Worm (Caenorhabditis elegans): Measurements from ENCODE around the gene F56D6.20.

The F56D6.20 gene

DNA sequence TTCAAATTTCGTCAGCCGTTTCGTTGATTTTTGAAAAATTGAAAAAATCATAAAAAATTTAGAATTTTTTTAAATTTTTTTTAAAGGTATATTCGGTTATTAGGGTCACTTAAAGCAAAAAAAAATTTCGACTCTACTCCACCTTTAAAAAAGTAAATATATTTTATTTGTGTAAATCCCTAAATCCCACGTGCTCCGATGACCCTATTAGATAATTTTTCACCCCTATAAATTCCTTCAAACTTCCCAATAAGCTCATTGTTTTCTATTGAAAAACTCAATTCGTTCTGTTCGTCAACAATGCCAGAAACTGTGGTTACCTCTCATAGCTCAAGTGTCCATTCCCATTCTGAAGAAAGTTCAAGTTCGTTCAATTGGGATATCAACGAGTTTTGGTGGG is at the start of gene F56D6.20:
F56D6.20 (plus strand) TSS at position 301 of the 400 bp plus-strand sequence.
- no peak for TF ChIP-seq hlh-30 (tag; optimal IDR thresholded peaks at IDR 0.05; ENCODE audit: insufficient read depth)
- TF ChIP-seq duxl-1 (tag; optimal IDR thresholded peaks at IDR 0.05; ENCODE audit: poor library complexity), result no peak
- no peak for TF ChIP-seq nhr-28 (tag; optimal IDR thresholded peaks at IDR 0.05)
- TF ChIP-seq ama-1 (optimal IDR thresholded peaks at IDR 0.05), result no peak
- TF ChIP-seq pha-4 (GFP tag; IDR thresholded peaks at IDR 0.05), result no peak
- no peak for TF ChIP-seq pha-4 (tag; optimal IDR thresholded peaks at IDR 0.05)
- TF ChIP-seq saeg-2 (GFP tag; IDR thresholded peaks at IDR 0.05), result no peak
- TF ChIP-seq F26F4.8 (GFP tag; conservative IDR thresholded peaks at IDR 0.05), result no peak
- no peak for TF ChIP-seq Y48G9A.11 (GFP tag; IDR thresholded peaks at IDR 0.05)
- no peak for TF ChIP-seq ceh-28 (tag; optimal IDR thresholded peaks at IDR 0.05)
- TF ChIP-seq unc-39 (tag; optimal IDR thresholded peaks at IDR 0.05), result no peak
- TF ChIP-seq hmg-1.1 (GFP tag; IDR thresholded peaks at IDR 0.05), result no peak
- no peak for TF ChIP-seq rbr-2 (tag; optimal IDR thresholded peaks at IDR 0.05)
- no peak for TF ChIP-seq skn-1 (tag; optimal IDR thresholded peaks at IDR 0.05)
- no peak for TF ChIP-seq mes-2 (tag; optimal IDR thresholded peaks at IDR 0.05; ENCODE audit: poor library complexity, severe bottlenecking)
- TF ChIP-seq daf-12 (tag; optimal IDR thresholded peaks at IDR 0.05), result no peak
- TF ChIP-seq egl-43 (GFP tag; IDR thresholded peaks at IDR 0.05), result no peak
- TF ChIP-seq lin-39 (tag; optimal IDR thresholded peaks at IDR 0.05), result no peak
- no peak for TF ChIP-seq lin-38 (GFP tag; IDR thresholded peaks at IDR 0.05)

DNA sequence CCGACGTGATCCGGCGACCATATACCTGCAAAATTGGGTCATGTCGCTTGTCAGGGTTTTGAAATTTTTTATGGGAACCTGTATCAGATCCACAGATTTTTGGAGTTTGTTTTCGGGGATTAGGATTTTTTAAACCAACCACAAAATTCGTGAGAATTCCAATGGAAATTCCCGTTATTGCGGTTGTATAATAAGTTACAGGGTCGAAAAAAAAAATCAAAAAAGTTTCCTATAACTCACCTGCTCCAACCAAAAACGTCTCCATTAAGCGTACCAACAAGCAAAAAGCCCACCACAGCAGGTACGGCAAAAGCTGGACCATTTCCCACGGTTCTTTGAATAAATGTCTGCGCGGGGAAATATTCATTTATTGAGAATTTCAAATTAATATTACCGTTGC is 49.8 kb upstream of the F56D6.20 start:
- TF ChIP-seq zfp-2 (tag; optimal IDR thresholded peaks at IDR 0.05) (no peak), unc-130 (GFP tag; optimal IDR thresholded peaks at IDR 0.05) (no peak), mes-2 (tag; optimal IDR thresholded peaks at IDR 0.05; ENCODE audit: poor library complexity, severe bottlenecking) (no peak), aha-1 (tag) (peak; percentile 90), ZK546.5 (tag; optimal IDR thresholded peaks at IDR 0.05) (no peak)

DNA sequence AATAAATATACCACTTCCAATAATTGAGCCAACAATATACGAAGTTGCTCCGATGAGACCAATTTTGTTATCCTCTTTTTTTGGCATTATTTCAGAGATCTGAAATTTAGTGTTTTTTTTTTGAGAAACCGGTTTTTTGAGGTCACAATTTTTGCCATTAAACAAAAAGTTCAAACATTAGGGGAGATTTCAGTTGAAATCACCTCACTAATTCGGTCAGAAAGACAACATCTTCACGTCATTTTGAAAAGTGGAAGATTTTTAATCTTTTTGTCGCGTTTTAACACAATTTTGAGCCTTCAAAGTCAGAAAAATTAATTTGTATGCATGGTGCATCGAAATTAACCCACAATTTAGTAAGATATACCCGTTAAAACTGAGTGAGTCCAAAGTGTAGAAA is 47.8 kb upstream of the F56D6.20 start, which contains the start of gene aat-8:
aat-8 (minus strand) TSS at position 101 of the 400 bp plus-strand sequence.
- TF ChIP-seq aha-1 (tag) (peak; percentile 0), nhr-76 (tag; optimal IDR thresholded peaks at IDR 0.05) (no peak)

DNA sequence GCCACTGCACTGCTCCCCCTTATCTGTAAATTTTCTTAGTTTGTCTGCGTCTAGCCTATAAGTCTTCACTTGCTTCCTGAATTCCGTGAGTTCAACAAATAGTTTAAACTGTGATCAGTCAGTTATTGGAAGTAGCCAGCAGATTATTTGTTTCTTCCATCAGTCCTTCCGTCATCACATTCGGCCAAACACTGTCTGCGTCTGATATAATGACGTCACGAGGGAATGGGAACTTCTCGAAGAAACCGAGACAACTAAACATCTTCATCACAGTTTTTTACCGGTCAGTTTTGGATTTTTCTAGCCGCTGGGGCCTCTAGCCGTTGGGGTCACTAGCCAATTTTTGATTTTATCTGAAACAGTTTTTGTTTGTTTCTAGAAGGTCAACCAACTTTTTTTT is 46.7 kb upstream of the F56D6.20 start:
- no peak for TF ChIP-seq ZK337.2 (GFP tag; IDR thresholded peaks at IDR 0.05)
- TF ChIP-seq dmd-6 (GFP tag; IDR thresholded peaks at IDR 0.05), result peak; percentile 24; the same call in 1 of the 2 replicates
- TF ChIP-seq nhr-28 (tag; optimal IDR thresholded peaks at IDR 0.05), result peak; percentile 49
- TF ChIP-seq hlh-11 (tag; optimal IDR thresholded peaks at IDR 0.05), result peak; percentile 50
- no peak for TF ChIP-seq daf-16 (GFP tag; optimal IDR thresholded peaks at IDR 0.05)
- TF ChIP-seq daf-16 (tag; optimal IDR thresholded peaks at IDR 0.05), result peak; percentile 36
- TF ChIP-seq hlh-30 (tag; optimal IDR thresholded peaks at IDR 0.05; ENCODE audit: insufficient read depth), result peak; percentile 12
- no peak for TF ChIP-seq egl-27 (tag; optimal IDR thresholded peaks at IDR 0.05)
- no peak for TF ChIP-seq nhr-42 (GFP tag; IDR thresholded peaks at IDR 0.05)

DNA sequence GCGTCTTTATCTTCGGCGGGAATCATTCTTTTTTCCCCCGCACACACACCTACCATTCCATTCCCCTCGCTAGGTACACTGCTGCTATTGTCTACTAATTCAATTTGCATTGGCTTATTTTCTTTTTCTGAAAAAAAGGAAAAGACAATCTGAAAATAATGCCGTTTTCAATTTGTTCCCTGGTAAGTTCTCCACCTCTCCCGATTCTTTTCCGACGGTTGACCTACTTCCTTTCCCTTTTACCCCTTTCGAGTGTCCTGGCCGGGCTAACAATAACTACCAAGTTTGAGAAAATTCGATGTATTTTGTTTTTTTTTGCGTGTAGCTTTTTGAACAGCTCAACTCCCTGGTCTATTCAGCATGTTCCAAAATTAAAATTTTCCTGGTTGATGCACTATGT is 45.4 kb upstream of the F56D6.20 start, which contains the start of gene F37C4.4:
F37C4.4 (plus strand) TSS at position 58 of the 400 bp plus-strand sequence.
- TF ChIP-seq unc-39 (tag; optimal IDR thresholded peaks at IDR 0.05), result no peak
- TF ChIP-seq aha-1 (tag), result peak; percentile 54
- no peak for TF ChIP-seq attf-4 (tag; optimal IDR thresholded peaks at IDR 0.05)
- TF ChIP-seq nhr-111 (GFP tag; optimal IDR thresholded peaks at IDR 0.05), result no peak
- TF ChIP-seq fos-1 (tag; optimal IDR thresholded peaks at IDR 0.05), result no peak
- no peak for TF ChIP-seq hlh-11 (tag; optimal IDR thresholded peaks at IDR 0.05)
- no peak for TF ChIP-seq lim-7 (GFP tag; IDR thresholded peaks at IDR 0.05)
- TF ChIP-seq dpl-1 (GFP tag; optimal IDR thresholded peaks at IDR 0.05), result no peak
- no peak for TF ChIP-seq nhr-10 (tag; optimal IDR thresholded peaks at IDR 0.05)
- no peak for TF ChIP-seq spr-3 (GFP tag; optimal IDR thresholded peaks at IDR 0.05)
- TF ChIP-seq daf-12 (tag; optimal IDR thresholded peaks at IDR 0.05), result no peak
- TF ChIP-seq unc-62 (GFP tag; optimal IDR thresholded peaks at IDR 0.05 in 1 of 2), result peak in 1 of 2 experiments; percentile 36
- TF ChIP-seq unc-62 (tag; optimal IDR thresholded peaks at IDR 0.05), result no peak
- TF ChIP-seq ceh-20 (GFP tag; IDR thresholded peaks at IDR 0.05), result no peak
- no peak for TF ChIP-seq snpc-4 (tag; optimal IDR thresholded peaks at IDR 0.05)
